ENCODE assay signal across 1 fruit fly cellular context in the genomic region with DNA sequence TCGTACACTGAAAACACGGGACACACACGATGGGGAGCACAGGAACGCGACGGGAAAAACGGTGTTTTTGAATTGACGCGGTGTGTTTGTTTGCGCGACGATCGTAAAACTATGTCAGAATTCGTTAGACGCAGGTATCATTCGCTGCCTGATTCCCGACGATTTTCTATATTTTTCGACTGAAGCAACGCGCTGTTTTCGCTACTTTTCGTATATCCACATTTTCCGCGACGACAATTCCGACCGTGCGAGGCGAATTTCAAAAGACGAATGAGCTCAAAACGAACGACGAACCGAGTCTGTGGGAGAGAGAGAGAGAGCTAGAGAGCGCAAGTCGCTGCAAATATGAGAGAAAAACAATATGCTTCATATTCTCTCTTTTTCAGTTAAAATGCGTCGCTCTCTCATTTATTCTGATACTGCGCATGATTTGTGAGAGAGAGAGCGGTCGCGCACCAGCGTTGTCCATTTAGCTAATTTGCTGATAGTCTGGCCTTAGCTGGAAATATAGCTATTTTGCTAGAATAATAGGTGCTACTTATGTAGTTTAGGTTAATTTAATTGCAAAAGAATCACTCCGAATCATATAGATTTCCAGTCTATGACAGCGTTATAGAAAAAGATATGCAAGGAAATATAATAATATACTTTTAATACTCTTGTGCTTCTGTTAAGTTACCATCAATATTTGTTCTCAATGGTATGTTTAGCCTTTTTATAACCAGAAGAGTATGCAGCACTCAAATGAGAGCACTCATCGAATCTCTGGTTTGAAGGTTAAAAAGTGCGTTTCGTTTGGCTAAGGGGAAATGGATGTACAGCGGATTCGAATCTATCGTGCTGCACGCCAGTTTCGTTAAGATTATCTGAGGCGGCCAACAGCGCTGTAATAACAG.
TF ChIP-seq lines count a peak whose summit lies in the region.

Gene Ten-m, minus strand, starts transcription at position 274 of the 896 bp plus-strand sequence.

TF ChIP-seq in whole organism, embryonic, 481 proteins besides CTCF, POLR2A, EP300 and RAD21 (continued from another document):
- TF ChIP-seq bsh (GFP tag; optimal IDR thresholded peaks at IDR 0.05; lab: Kevin White, UChicago) (peak; percentile 9 to 13), CG32767 (GFP tag; IDR thresholded peaks at IDR 0.05; lab: Robert Waterston, UW) (no peak), CG7786 (GFP tag; optimal IDR thresholded peaks at IDR 0.05; lab: Kevin White, UChicago) (no peak), Drgx (GFP tag; IDR thresholded peaks at IDR 0.05; lab: Robert Waterston, UW) (peak; percentile 48; the same call in 1 of the 2 replicates), ara (GFP tag; IDR thresholded peaks at IDR 0.05; lab: Robert Waterston, UW) (no peak), CG8290 (GFP tag; optimal IDR thresholded peaks at IDR 0.05; lab: Kevin White, UChicago) (peak; percentile 27), CG8290 (tag; optimal IDR thresholded peaks at IDR 0.05; lab: Kevin White, UChicago) (peak in 1 of 2 experiments; percentile 70), Atf3 (GFP tag; optimal IDR thresholded peaks at IDR 0.05; lab: Kevin White, UChicago) (no peak), Antp (GFP tag; optimal IDR thresholded peaks at IDR 0.05; lab: Kevin White, UChicago) (no peak), B-H1 (GFP tag; IDR thresholded peaks at IDR 0.05; lab: Robert Waterston, UW) (no peak), CG2678 (tag; optimal IDR thresholded peaks at IDR 0.05; lab: Kevin White, UChicago) (peak; percentile 57), pho (GFP tag; optimal IDR thresholded peaks at IDR 0.05; lab: Kevin White, UChicago) (no peak), NFAT (GFP tag; IDR thresholded peaks at IDR 0.05; lab: Robert Waterston, UW) (0 out of 2 replicates have a peak, but pooled peaks have one; percentile 17), E2f2 (GFP tag; IDR thresholded peaks at IDR 0.05; lab: Robert Waterston, UW) (no peak), h (optimal IDR thresholded peaks at IDR 0.05; lab: Kevin White, UChicago) (no peak), GATAe (GFP tag; conservative IDR thresholded peaks at IDR 0.05; lab: Robert Waterston, UW) (no peak), Vsx1 (GFP tag; optimal IDR thresholded peaks at IDR 0.05; lab: Kevin White, UChicago) (peak; percentile 23), twi (tag; optimal IDR thresholded peaks at IDR 0.05; lab: Kevin White, UChicago) (no peak), yki (optimal IDR thresholded peaks at IDR 0.05; lab: Kevin White, UChicago) (peak; percentile 97), ro (GFP tag; IDR thresholded peaks at IDR 0.05; lab: Robert Waterston, UW) (no peak), eve (GFP tag; optimal IDR thresholded peaks at IDR 0.05; lab: Kevin White, UChicago) (no peak), CG1233 (GFP tag; optimal IDR thresholded peaks at IDR 0.05; lab: Kevin White, UChicago) (peak; percentile 41), CG11398 (GFP tag; optimal IDR thresholded peaks at IDR 0.05; lab: Kevin White, UChicago) (no peak), Hmx (GFP tag; optimal IDR thresholded peaks at IDR 0.05; lab: Kevin White, UChicago) (no peak), z (GFP tag; IDR thresholded peaks at IDR 0.05; lab: Robert Waterston, UW) (0 out of 3 replicates have a peak, but pooled peaks have one; percentile 69), Side (GFP tag; optimal IDR thresholded peaks at IDR 0.05; lab: Kevin White, UChicago) (peak; percentile 19), CG32532 (GFP tag; IDR thresholded peaks at IDR 0.05; lab: Robert Waterston, UW) (peak; percentile 55; the same call in 1 of the 2 replicates), ab (GFP tag; optimal IDR thresholded peaks at IDR 0.05; lab: Kevin White, UChicago) (no peak), Gug (GFP tag; IDR thresholded peaks at IDR 0.05; lab: Robert Waterston, UW) (no peak; the same call in 3 of the 4 replicates), CG3726 (GFP tag; IDR thresholded peaks at IDR 0.05; lab: Robert Waterston, UW) (no peak), PHDP (tag; optimal IDR thresholded peaks at IDR 0.05; lab: Kevin White, UChicago) (peak; percentile 34), gsb (GFP tag; IDR thresholded peaks at IDR 0.05; lab: Robert Waterston, UW) (no peak), Dll (GFP tag; IDR thresholded peaks at IDR 0.05; lab: Robert Waterston, UW; ENCODE audit: partially characterized antibody) (peak; percentile 32; the same call in 1 of the 4 replicates), CG3847 (GFP tag; IDR thresholded peaks at IDR 0.05; lab: Robert Waterston, UW) (no peak), crol (GFP tag; IDR thresholded peaks at IDR 0.05; lab: Robert Waterston, UW) (0 out of 2 replicates have a peak, but pooled peaks have one; percentile 18), CG14710 (tag; optimal IDR thresholded peaks at IDR 0.05; lab: Kevin White, UChicago) (peak; percentile 57), lov (optimal IDR thresholded peaks at IDR 0.05; lab: Kevin White, UChicago) (no peak), lov (GFP tag; IDR thresholded peaks at IDR 0.05; lab: Robert Waterston, UW) (no peak), tup (GFP tag; optimal IDR thresholded peaks at IDR 0.05; lab: Kevin White, UChicago) (no peak), unc-4 (GFP tag; IDR thresholded peaks at IDR 0.05; lab: Robert Waterston, UW; ENCODE audit: partially characterized antibody) (peak; percentile 26; the same call in 1 of the 2 replicates), insv (GFP tag; optimal IDR thresholded peaks at IDR 0.05; lab: Kevin White, UChicago) (peak in 1 of 2 experiments; percentile 36), shn (GFP tag; optimal IDR thresholded peaks at IDR 0.05; lab: Kevin White, UChicago) (no peak), salm (tag; optimal IDR thresholded peaks at IDR 0.05; lab: Kevin White, UChicago) (no peak), org-1 (GFP tag; optimal IDR thresholded peaks at IDR 0.05; lab: Kevin White, UChicago) (no peak), tgo (GFP tag; IDR thresholded peaks at IDR 0.05; lab: Robert Waterston, UW) (no peak), CG6765 (GFP tag; optimal IDR thresholded peaks at IDR 0.05; lab: Kevin White, UChicago) (peak; percentile 58), CG15479 (GFP tag; optimal IDR thresholded peaks at IDR 0.05; lab: Kevin White, UChicago) (peak; percentile 29), tll (GFP tag; optimal IDR thresholded peaks at IDR 0.05; lab: Kevin White, UChicago) (peak; percentile 18 to 22), CG10979 (tag; optimal IDR thresholded peaks at IDR 0.05; lab: Kevin White, UChicago) (peak; percentile 19), gfzf (GFP tag; optimal IDR thresholded peaks at IDR 0.05; lab: Kevin White, UChicago) (no peak), Atf-2 (GFP tag; optimal IDR thresholded peaks at IDR 0.05; lab: Kevin White, UChicago) (no peak), sim (GFP tag; IDR thresholded peaks at IDR 0.05; lab: Robert Waterston, UW) (peak; percentile 21; the same call in 1 of the 2 replicates), CG13624 (GFP tag; optimal IDR thresholded peaks at IDR 0.05; lab: Kevin White, UChicago) (peak; percentile 42), ttk (GFP tag; IDR thresholded peaks at IDR 0.05; lab: Robert Waterston, UW) (no peak), pnt (GFP tag; optimal IDR thresholded peaks at IDR 0.05; lab: Kevin White, UChicago) (no peak), jigr1 (GFP tag; IDR thresholded peaks at IDR 0.05; lab: Robert Waterston, UW) (no peak), CG3281 (GFP tag; optimal IDR thresholded peaks at IDR 0.05; lab: Kevin White, UChicago) (peak; percentile 7), lilli (GFP tag; optimal IDR thresholded peaks at IDR 0.05; lab: Kevin White, UChicago) (peak; percentile 28), NK7.1 (GFP tag; optimal IDR thresholded peaks at IDR 0.05; lab: Kevin White, UChicago) (no peak), trem (tag; optimal IDR thresholded peaks at IDR 0.05; lab: Kevin White, UChicago) (peak; percentile 40), D19A (tag; optimal IDR thresholded peaks at IDR 0.05; lab: Kevin White, UChicago) (peak; percentile 56), pum (GFP tag; optimal IDR thresholded peaks at IDR 0.05; lab: Kevin White, UChicago) (no peak), E2f1 (GFP tag; IDR thresholded peaks at IDR 0.05; lab: Robert Waterston, UW) (no peak), CG8765 (GFP tag; IDR thresholded peaks at IDR 0.05; lab: Robert Waterston, UW) (no peak), CG12104 (GFP tag; optimal IDR thresholded peaks at IDR 0.05; lab: Kevin White, UChicago) (peak; percentile 36), CoRest (tag; optimal IDR thresholded peaks at IDR 0.05; lab: Kevin White, UChicago) (peak; percentile 61), CG10321 (GFP tag; IDR thresholded peaks at IDR 0.05; lab: Robert Waterston, UW) (no peak), CG10267 (tag; optimal IDR thresholded peaks at IDR 0.05; lab: Kevin White, UChicago) (peak; percentile 38), unpg (GFP tag; optimal IDR thresholded peaks at IDR 0.05; lab: Kevin White, UChicago) (no peak), CG18764 (GFP tag; optimal IDR thresholded peaks at IDR 0.05; lab: Kevin White, UChicago) (no peak), tna (GFP tag; IDR thresholded peaks at IDR 0.05; lab: Robert Waterston, UW; ENCODE audit: partially characterized antibody) (peak; percentile 17; the same call in 1 of the 2 replicates), Poxn (GFP tag; IDR thresholded peaks at IDR 0.05; lab: Robert Waterston, UW) (no peak), toy (GFP tag; IDR thresholded peaks at IDR 0.05; lab: Robert Waterston, UW) (no peak), CG2889 (GFP tag; IDR thresholded peaks at IDR 0.05; lab: Robert Waterston, UW) (0 out of 3 replicates have a peak, but pooled peaks have one; percentile 5), lab (GFP tag; optimal IDR thresholded peaks at IDR 0.05; lab: Kevin White, UChicago) (peak; percentile 29), pros (GFP tag; optimal IDR thresholded peaks at IDR 0.05; lab: Kevin White, UChicago) (peak; percentile 69), CG30431 (GFP tag; optimal IDR thresholded peaks at IDR 0.05; lab: Kevin White, UChicago) (no peak)
